Fruit fly (Drosophila melanogaster): ENCODE results near the gene Npc2d.

Npc2d gene

dm6 chr3R:10075323-10075788 lies 19.5 kb upstream of the Npc2d start, which contains the start of gene Alp13:
Gene Alp13 (minus strand): TSS chr3R:10075373.
- TF ChIP-seq Myc (optimal IDR thresholded peaks at IDR 0.05) (no peak), psq (optimal IDR thresholded peaks at IDR 0.05) (no peak), insv (optimal IDR thresholded peaks at IDR 0.05) (no peak), h (optimal IDR thresholded peaks at IDR 0.05) (no peak), ttk (optimal IDR thresholded peaks at IDR 0.05) (no peak), Sin3A (optimal IDR thresholded peaks at IDR 0.05) (no peak)

DNA sequence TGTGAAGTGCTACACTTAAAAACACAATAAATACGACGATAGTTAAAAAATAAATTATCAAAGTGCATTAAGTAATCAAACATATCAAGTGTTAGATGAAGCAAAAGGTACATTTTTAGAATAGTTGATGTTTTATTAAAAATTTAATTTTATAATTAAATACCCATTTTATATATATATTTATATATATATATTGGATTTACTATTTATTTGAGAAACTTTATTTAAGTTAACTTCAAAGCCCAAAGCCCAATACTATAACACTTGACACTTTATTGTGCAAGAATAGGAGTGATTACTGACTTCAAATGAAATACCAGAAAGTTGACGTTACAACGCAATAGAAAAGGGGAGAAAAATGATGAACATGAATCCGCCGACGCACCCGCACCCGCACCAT lies 14.9 kb upstream of the Npc2d start, which contains the start of gene nerfin-2:
nerfin-2 (plus strand) TSS at position 301 of the 400 bp plus-strand sequence.
- TF ChIP-seq h (optimal IDR thresholded peaks at IDR 0.05) (no peak), insv (optimal IDR thresholded peaks at IDR 0.05) (no peak), psq (optimal IDR thresholded peaks at IDR 0.05) (no peak), Sin3A (optimal IDR thresholded peaks at IDR 0.05) (no peak), Myc (optimal IDR thresholded peaks at IDR 0.05) (no peak), ttk (optimal IDR thresholded peaks at IDR 0.05) (no peak)

dm6 chr3R:10070195-10070594 lies 14.3 kb upstream of the Npc2d start:
- TF ChIP-seq Sin3A (optimal IDR thresholded peaks at IDR 0.05), result no peak
- no peak for TF ChIP-seq psq (optimal IDR thresholded peaks at IDR 0.05)
- TF ChIP-seq ttk (optimal IDR thresholded peaks at IDR 0.05), result no peak
- no peak for TF ChIP-seq insv (optimal IDR thresholded peaks at IDR 0.05)
- no peak for TF ChIP-seq h (optimal IDR thresholded peaks at IDR 0.05)
- no peak for TF ChIP-seq Myc (optimal IDR thresholded peaks at IDR 0.05)

DNA sequence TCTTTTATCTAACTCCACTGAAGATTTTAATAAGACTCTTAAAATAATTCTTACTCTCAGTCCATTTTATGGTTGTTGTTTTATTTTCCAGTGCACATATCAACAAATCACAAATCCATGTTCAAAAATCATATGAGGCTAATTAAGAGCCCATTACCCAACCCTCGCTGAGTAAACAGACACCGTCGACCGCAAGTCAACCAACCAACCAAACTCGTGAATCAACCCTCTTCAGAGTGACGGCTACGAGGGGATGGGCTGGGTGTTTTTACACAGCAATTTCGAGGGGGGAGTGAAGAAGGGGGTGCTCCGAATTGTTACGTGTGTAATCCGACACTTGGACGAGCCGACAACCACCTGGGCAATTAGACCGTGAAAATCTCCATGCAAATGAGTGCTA lies 12.9 kb upstream of the Npc2d start:
- TF ChIP-seq ttk (optimal IDR thresholded peaks at IDR 0.05), result no peak
- no peak for TF ChIP-seq Sin3A (optimal IDR thresholded peaks at IDR 0.05)
- TF ChIP-seq Myc (optimal IDR thresholded peaks at IDR 0.05), result no peak
- no peak for TF ChIP-seq insv (optimal IDR thresholded peaks at IDR 0.05)
- no peak for TF ChIP-seq psq (optimal IDR thresholded peaks at IDR 0.05)
- TF ChIP-seq h (optimal IDR thresholded peaks at IDR 0.05), result no peak

DNA sequence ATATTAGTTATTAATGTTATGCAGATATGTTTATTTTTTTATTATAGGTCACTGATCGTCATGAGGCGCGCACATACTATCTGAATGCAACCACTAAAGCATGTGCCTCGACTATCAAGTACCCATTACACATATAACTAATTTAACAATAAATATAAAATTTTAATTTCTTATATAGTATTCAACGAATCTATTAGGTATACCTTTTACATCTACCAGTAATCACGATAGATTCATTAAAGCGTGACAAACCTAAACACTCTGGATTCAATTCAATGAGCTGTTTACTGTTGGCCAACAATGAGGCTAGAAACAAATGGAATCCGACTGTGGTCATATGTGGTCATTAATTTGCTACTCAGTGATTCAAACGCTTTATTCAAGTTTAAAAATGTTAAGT lies 11.7 kb upstream of the Npc2d start, which contains the start of gene CG33784:
CG33784 (plus strand) TSS at position 301 of the 400 bp plus-strand sequence.
- TF ChIP-seq Sin3A (optimal IDR thresholded peaks at IDR 0.05) (no peak), psq (optimal IDR thresholded peaks at IDR 0.05) (no peak), ttk (optimal IDR thresholded peaks at IDR 0.05) (no peak), Myc (optimal IDR thresholded peaks at IDR 0.05) (no peak)

DNA sequence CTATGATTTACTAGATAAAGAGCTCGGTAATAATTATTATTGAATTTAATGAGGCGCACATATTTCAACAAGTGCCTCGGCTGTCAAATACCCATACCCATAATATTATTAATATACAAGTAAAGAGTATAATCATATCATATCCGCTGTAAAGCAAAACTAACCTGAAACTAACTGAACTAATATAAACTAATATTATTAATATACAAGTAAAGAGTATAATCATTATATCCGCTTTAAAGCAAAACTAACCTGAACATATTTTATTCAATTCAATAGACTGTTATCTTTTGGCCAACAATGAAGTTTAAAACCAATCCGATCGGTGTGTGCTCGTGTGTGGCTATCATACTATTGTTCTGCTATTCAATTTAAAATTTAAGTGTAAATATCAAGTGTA lies 10.6 kb upstream of the Npc2d start, which contains the start of gene CG33783:
CG33783 (plus strand) TSS at position 301 of the 400 bp plus-strand sequence.
- TF ChIP-seq psq (optimal IDR thresholded peaks at IDR 0.05) (no peak), insv (optimal IDR thresholded peaks at IDR 0.05) (no peak), Myc (optimal IDR thresholded peaks at IDR 0.05) (no peak)

DNA sequence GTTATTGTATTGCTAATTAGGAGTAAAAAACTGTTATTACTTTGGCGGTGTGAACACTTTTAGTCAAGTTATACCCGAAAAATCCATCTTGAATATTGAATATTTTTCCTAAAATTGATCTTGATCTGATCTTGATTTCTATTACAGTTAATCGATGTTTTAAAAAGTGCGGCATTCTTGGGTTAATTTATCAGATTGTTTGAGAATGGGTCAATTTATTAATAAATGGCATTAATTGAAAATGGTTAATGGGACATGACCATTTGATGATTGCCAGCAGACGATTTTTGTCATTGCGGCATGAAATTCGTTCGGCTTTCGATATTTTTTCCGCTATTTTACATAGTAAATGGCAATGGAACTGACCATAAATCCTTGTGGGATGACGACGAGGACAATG lies 7.8 kb upstream of the Npc2d start, which contains the start of gene CG33631:
CG33631 (plus strand) TSS at position 301 of the 400 bp plus-strand sequence.
- TF ChIP-seq h (optimal IDR thresholded peaks at IDR 0.05) (no peak), insv (optimal IDR thresholded peaks at IDR 0.05) (no peak), Myc (optimal IDR thresholded peaks at IDR 0.05) (no peak), Sin3A (optimal IDR thresholded peaks at IDR 0.05) (no peak), psq (optimal IDR thresholded peaks at IDR 0.05) (no peak), ttk (optimal IDR thresholded peaks at IDR 0.05) (no peak)

dm6 chr3R:10062324-10062723 lies 6.4 kb upstream of the Npc2d start, which contains the start of gene CG33630:
Gene CG33630 (plus strand): TSS chr3R:10062624.
- TF ChIP-seq Myc (optimal IDR thresholded peaks at IDR 0.05) (no peak), Sin3A (optimal IDR thresholded peaks at IDR 0.05) (no peak), insv (optimal IDR thresholded peaks at IDR 0.05) (no peak), ttk (optimal IDR thresholded peaks at IDR 0.05) (no peak)

- TF ChIP-seq psq (optimal IDR thresholded peaks at IDR 0.05) (no peak), h (optimal IDR thresholded peaks at IDR 0.05) (no peak)
Observed at dm6 chr3R:10059952-10060351, 4.1 kb upstream of the Npc2d start, which contains the start of gene Npc2c. Gene Npc2c (plus strand): TSS chr3R:10060252.

- TF ChIP-seq psq (optimal IDR thresholded peaks at IDR 0.05), result no peak
Observed at dm6 chr3R:10059358-10059757, 3.5 kb upstream of the Npc2d start.

DNA sequence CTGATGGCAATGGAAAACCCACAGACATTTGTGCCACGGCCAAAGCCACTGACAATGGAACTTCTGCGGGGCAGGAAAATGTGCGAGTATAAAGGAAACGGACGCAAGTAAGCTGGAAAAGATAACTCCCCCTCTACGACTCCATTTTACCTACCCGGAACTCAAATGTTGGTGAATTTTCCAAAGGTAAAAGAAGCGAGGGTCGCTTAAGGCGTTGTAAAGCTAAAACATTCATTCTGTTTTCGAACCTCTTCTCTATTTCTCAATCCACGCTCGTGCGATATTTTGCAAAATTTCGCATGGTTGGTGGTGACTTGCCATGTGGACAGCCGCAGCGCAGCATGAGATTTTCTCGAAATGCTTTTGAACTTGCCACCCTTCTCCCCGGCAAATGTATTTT lies 764 bp upstream of the Npc2d start:
- TF ChIP-seq Sin3A (optimal IDR thresholded peaks at IDR 0.05), result no peak
- no peak for TF ChIP-seq ttk (optimal IDR thresholded peaks at IDR 0.05)
- no peak for TF ChIP-seq psq (optimal IDR thresholded peaks at IDR 0.05)
- TF ChIP-seq h (optimal IDR thresholded peaks at IDR 0.05), result no peak

dm6 chr3R:10055004-10055403 lies 879 bp downstream of the Npc2d start:
- no peak for TF ChIP-seq Myc (optimal IDR thresholded peaks at IDR 0.05)
- no peak for TF ChIP-seq h (optimal IDR thresholded peaks at IDR 0.05)
- TF ChIP-seq ttk (optimal IDR thresholded peaks at IDR 0.05), result no peak
- no peak for TF ChIP-seq Sin3A (optimal IDR thresholded peaks at IDR 0.05)

DNA sequence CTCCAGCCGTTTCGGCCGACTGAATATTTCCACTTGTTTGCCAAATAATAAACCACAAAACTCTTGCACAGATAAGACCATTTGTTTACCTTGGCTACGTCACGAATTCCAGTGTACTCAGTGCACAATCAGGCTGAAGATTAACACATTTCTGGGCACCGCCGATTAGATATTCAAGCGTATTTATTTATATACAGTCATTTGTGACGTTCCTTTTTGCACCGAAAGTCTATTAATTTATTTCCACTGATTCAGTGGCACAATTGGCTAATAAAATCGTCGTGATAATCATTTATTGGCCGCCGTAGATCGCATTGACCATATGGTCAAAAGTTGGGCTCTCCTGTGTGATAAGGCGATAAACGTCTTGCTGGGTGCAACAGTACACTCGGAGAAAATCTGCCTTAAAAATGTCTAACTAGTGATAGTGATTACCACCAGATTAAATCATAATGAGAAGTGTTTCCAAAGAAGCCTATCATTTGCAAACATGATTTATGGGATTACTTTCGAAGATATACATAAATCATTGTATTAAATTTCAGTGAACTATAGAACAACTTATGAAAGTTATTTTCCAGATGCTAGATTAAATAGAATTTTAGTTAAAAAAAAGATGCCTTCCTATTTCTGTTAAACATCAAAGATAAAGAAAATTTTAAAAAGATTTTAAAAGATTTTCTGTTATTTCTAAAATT lies 1.5 kb downstream of the Npc2d start:
- TF ChIP-seq Myc (optimal IDR thresholded peaks at IDR 0.05) (no peak), ttk (optimal IDR thresholded peaks at IDR 0.05) (no peak), Sin3A (optimal IDR thresholded peaks at IDR 0.05) (no peak), h (optimal IDR thresholded peaks at IDR 0.05) (no peak), psq (optimal IDR thresholded peaks at IDR 0.05) (no peak)
